Worm (Caenorhabditis elegans) whole organism, L4/young adult: ENCODE data around the gene F25E5.1.
"Not testable (repeated sequence)": the region's sequence is repeated elsewhere in the genome, so short reads cannot be mapped to it uniquely, and the experiment has no call there.

Source experiments
- dao-5 ChIP-seq: sonication (generic microtip); optimal IDR thresholded peaks from 2 replicates; lab custom pipeline; 2016; ENCODE audit warnings: missing genotype, missing genetic modification characterization, moderate library complexity, missing compliant biosample characterization
- him-1 ChIP-seq: sonication (generic microtip); optimal IDR thresholded peaks from 2 replicates; lab custom pipeline; 2016; ENCODE audit warnings: missing genotype, missing genetic modification reagents, missing genetic modification characterization, missing compliant biosample characterization

DNA sequence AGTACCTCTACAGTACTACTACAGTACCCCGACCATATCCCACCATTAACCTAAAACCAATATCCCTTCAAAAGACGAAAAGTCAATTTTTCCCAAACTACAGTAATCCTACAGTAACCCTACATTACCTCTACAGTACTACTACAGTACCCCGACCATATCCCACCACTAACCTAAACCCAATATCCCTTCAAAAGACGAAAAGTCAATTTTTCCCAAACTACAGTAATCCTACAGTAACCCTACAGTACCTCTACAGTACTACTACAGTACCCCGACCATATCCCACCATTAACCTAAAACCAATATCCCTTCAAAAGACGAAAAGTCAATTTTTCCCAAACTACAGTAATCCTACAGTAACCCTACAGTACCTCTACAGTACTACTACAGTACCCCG, 21.4 kb upstream of the F25E5.1 start, which contains the start of gene nhr-141:
- TF ChIP-seq him-1 (tag; lab: Kevin White, UChicago); dao-5: not testable (repeated sequence)
